Fruit fly (Drosophila melanogaster) whole organism, embryonic: Measurements from ENCODE around the gene CG10341.

Experiments used
- Abd-B ChIP-seq: fragments of 200-800 bp; sonication (Bioruptor generic); optimal IDR thresholded peaks from 2 replicates; lab custom pipeline; 2018; ENCODE audit warnings: missing biosample characterization, mild to moderate bottlenecking, missing genetic modification characterization, moderate library complexity
- Asciz ChIP-seq: fragments of 200-800 bp; sonication (Bioruptor generic); optimal IDR thresholded peaks from 2 replicates; lab custom pipeline; 2017; ENCODE audit warnings: missing biosample characterization, mild to moderate bottlenecking, missing genetic modification characterization, missing genetic modification reagents
- Atf6 ChIP-seq: fragments of 200-800 bp; sonication (Bioruptor generic); IDR thresholded peaks from 2 replicates; pipeline ENCODE4 v1.3.6; 2022; ENCODE audit warnings: missing biosample characterization, missing genetic modification characterization
- BEAF-32 ChIP-seq: fragments of 200-800 bp; sonication (Bioruptor generic); optimal IDR thresholded peaks from 3 replicates; lab custom pipeline; 2017; ENCODE audit warnings: missing biosample characterization, missing genetic modification characterization, mild to moderate bottlenecking, moderate library complexity, missing genetic modification reagents
- Bteb2 ChIP-seq: fragments of 200-800 bp; sonication (Bioruptor generic); optimal IDR thresholded peaks from 2 replicates; lab custom pipeline; 2016; ENCODE audit warnings: missing biosample characterization, missing genetic modification characterization
- CG10462 ChIP-seq: fragments of 200-800 bp; sonication (Bioruptor generic); optimal IDR thresholded peaks from 2 replicates; lab custom pipeline; 2016; ENCODE audit warnings: missing biosample characterization, missing genetic modification characterization
- CG12104 ChIP-seq: fragments of 200-800 bp; sonication (Bioruptor generic); optimal IDR thresholded peaks from 3 replicates; lab custom pipeline; 2016; ENCODE audit warnings: missing biosample characterization, missing genetic modification characterization
- CG14014 ChIP-seq: fragments of 200-800 bp; sonication (Bioruptor generic); IDR thresholded peaks from 2 replicates; pipeline ENCODE4 v1.3.6; 2022; ENCODE audit warnings: missing biosample characterization, missing genetic modification characterization
- CG14441 ChIP-seq: fragments of 200-800 bp; sonication (Bioruptor generic); IDR thresholded peaks from 2 replicates; pipeline ENCODE4 v1.3.6; 2022; ENCODE audit warnings: missing biosample characterization, missing genetic modification characterization
- CG14965 ChIP-seq: fragments of 200-800 bp; sonication (Bioruptor generic); optimal IDR thresholded peaks from 2 replicates; lab custom pipeline; 2016; ENCODE audit warnings: missing biosample characterization, missing genetic modification characterization, borderline replicate concordance
- CG15011 ChIP-seq: fragments of 200-800 bp; sonication (Bioruptor generic); optimal IDR thresholded peaks from 3 replicates; lab custom pipeline; 2018; ENCODE audit warnings: missing biosample characterization, mild to moderate bottlenecking, missing genetic modification characterization
- CG17385 ChIP-seq: fragments of 200-800 bp; sonication (Bioruptor generic); optimal IDR thresholded peaks from 3 replicates; lab custom pipeline; 2018; ENCODE audit warnings: missing biosample characterization, mild to moderate bottlenecking, missing genetic modification characterization
- CG17912 ChIP-seq: fragments of 200-800 bp; sonication (Bioruptor generic); optimal IDR thresholded peaks from 2 replicates; lab custom pipeline; 2018; ENCODE audit warnings: missing biosample characterization, mild to moderate bottlenecking, missing genetic modification characterization
- CG32767 ChIP-seq: fragments of 200-800 bp; sonication (Bioruptor generic); IDR thresholded peaks from 2 replicates; pipeline ENCODE4 v1.3.6; 2022; ENCODE audit warnings: missing biosample characterization, missing genetic modification characterization
- CG3847 ChIP-seq: fragments of 200-800 bp; sonication (Bioruptor generic); IDR thresholded peaks from 2 replicates; pipeline ENCODE4 v1.3.6; 2022; ENCODE audit warnings: missing biosample characterization, missing genetic modification characterization
- CG4854 ChIP-seq: fragments of 200-800 bp; sonication (Bioruptor generic); optimal IDR thresholded peaks from 2 replicates; lab custom pipeline; 2016; ENCODE audit warnings: missing biosample characterization, missing genetic modification characterization, inconsistent platforms
- CG7357 ChIP-seq: fragments of 200-800 bp; sonication (Bioruptor generic); IDR thresholded peaks from 3 replicates; pipeline ENCODE4 v1.3.6; 2022; ENCODE audit warnings: missing biosample characterization, missing genetic modification characterization
- CG7839 ChIP-seq: fragments of 200-800 bp; sonication (Bioruptor generic); optimal IDR thresholded peaks from 3 replicates; lab custom pipeline; 2018; ENCODE audit warnings: missing biosample characterization, mild to moderate bottlenecking, missing genetic modification characterization, moderate library complexity
- CG8290 ChIP-seq, 3 experiments: fragments of 200-800 bp; sonication (Bioruptor generic); optimal IDR thresholded peaks; 2 replicates each; lab custom pipeline; 2016 to 2019; ENCODE audit warnings: missing biosample characterization in 3 of 3, missing genetic modification characterization in 3 of 3, mild to moderate bottlenecking in 2 of 3, moderate library complexity in 1 of 3
- CG8478 ChIP-seq: fragments of >200 bp; optimal IDR thresholded peaks from 2 replicates; lab custom pipeline; 2018
- Dad ChIP-seq: fragments of 200-800 bp; sonication (Bioruptor generic); optimal IDR thresholded peaks from 3 replicates; lab custom pipeline; 2016; ENCODE audit warnings: missing biosample characterization, missing genetic modification characterization
- Deaf1 ChIP-seq: fragments of 200-800 bp; optimal IDR thresholded peaks from 3 replicates; lab custom pipeline; 2019; ENCODE audit warnings: missing biosample characterization, mild to moderate bottlenecking, missing genetic modification characterization, moderate library complexity
- Dfd ChIP-seq, 2 experiments: fragments of >200 bp; optimal IDR thresholded peaks; 2 replicates each; lab custom pipeline; 2017; ENCODE audit warnings: missing biosample characterization in 2 of 2, missing genetic modification characterization in 2 of 2
- HLH54F ChIP-seq: fragments of 200-800 bp; sonication (Bioruptor generic); optimal IDR thresholded peaks from 3 replicates; lab custom pipeline; 2016; ENCODE audit warnings: missing biosample characterization, missing genetic modification characterization
- Kr ChIP-seq: fragments of 200-800 bp; sonication (Bioruptor generic); optimal IDR thresholded peaks from 2 replicates; lab custom pipeline; 2017; ENCODE audit warnings: missing biosample characterization, mild to moderate bottlenecking, missing genetic modification characterization
- Nf-YC ChIP-seq: fragments of 200-800 bp; optimal IDR thresholded peaks from 3 replicates; lab custom pipeline; 2019; ENCODE audit warnings: missing biosample characterization, mild to moderate bottlenecking, missing genetic modification characterization, moderate library complexity
- Sox100B ChIP-seq: fragments of 200-800 bp; sonication (Bioruptor generic); optimal IDR thresholded peaks from 3 replicates; lab custom pipeline; 2018; ENCODE audit warnings: missing biosample characterization, mild to moderate bottlenecking, missing genetic modification characterization
- Sry-δ ChIP-seq: fragments of 200-800 bp; sonication (Bioruptor generic); optimal IDR thresholded peaks from 2 replicates; lab custom pipeline; 2016; ENCODE audit warnings: missing biosample characterization, missing genetic modification characterization
- Stat92E ChIP-seq, 3 experiments: fragments of >200 bp in 2 of 3; fragments of 200-800 bp in 1 of 3; sonication (Bioruptor generic) in 1 of 3; optimal IDR thresholded peaks; 2 replicates each; lab custom pipeline; 2017 to 2019; ENCODE audit warnings: missing biosample characterization in 3 of 3, missing genetic modification characterization in 3 of 3, mild to moderate bottlenecking in 1 of 3, moderate library complexity in 1 of 3
- Xrp1 ChIP-seq: fragments of 200-800 bp; sonication (Bioruptor generic); IDR thresholded peaks from 2 replicates; pipeline ENCODE4 v1.3.6; 2022; ENCODE audit warnings: missing biosample characterization, missing genetic modification characterization
- YL-1 ChIP-seq: fragments of 200-800 bp; sonication (Bioruptor generic); optimal IDR thresholded peaks from 3 replicates; lab custom pipeline; 2017; ENCODE audit warnings: missing biosample characterization, mild to moderate bottlenecking, missing genetic modification characterization
- bab2 ChIP-seq: fragments of 200-800 bp; sonication (Bioruptor generic); optimal IDR thresholded peaks from 2 replicates; lab custom pipeline; 2016; ENCODE audit warnings: missing biosample characterization, missing genetic modification characterization
- croc ChIP-seq: fragments of 200-800 bp; sonication (Bioruptor generic); conservative IDR thresholded peaks from 3 replicates; pipeline ENCODE4 v1.3.6; 2022; ENCODE audit warnings: missing biosample characterization, missing genetic modification characterization
- dati ChIP-seq: fragments of 200-800 bp; sonication (Bioruptor generic); IDR thresholded peaks from 2 replicates; pipeline ENCODE4 v1.3.6; 2022; ENCODE audit warnings: missing biosample characterization, missing genetic modification characterization
- disco-r ChIP-seq: fragments of 200-800 bp; sonication (Bioruptor generic); optimal IDR thresholded peaks from 2 replicates; lab custom pipeline; 2016; ENCODE audit warnings: missing biosample characterization, missing genetic modification characterization
- dysf ChIP-seq: fragments of 200-800 bp; sonication (Bioruptor generic); IDR thresholded peaks from 3 replicates; pipeline ENCODE4 v1.3.6; 2022; ENCODE audit warnings: missing biosample characterization, missing genetic modification characterization
- en ChIP-seq: fragments of 200-800 bp; sonication (Bioruptor generic); optimal IDR thresholded peaks from 2 replicates; lab custom pipeline; 2016; ENCODE audit warnings: missing biosample characterization, missing genetic modification characterization
- eyg ChIP-seq: fragments of 200-800 bp; sonication (Bioruptor generic); optimal IDR thresholded peaks from 3 replicates; lab custom pipeline; 2016; ENCODE audit warnings: missing biosample characterization, missing genetic modification characterization
- fd64A ChIP-seq: fragments of 200-800 bp; sonication (Bioruptor generic); optimal IDR thresholded peaks from 3 replicates; lab custom pipeline; 2018; ENCODE audit warnings: missing biosample characterization, mild to moderate bottlenecking, missing genetic modification characterization
- lab ChIP-seq: fragments of 200-800 bp; sonication (Bioruptor generic); optimal IDR thresholded peaks from 3 replicates; lab custom pipeline; 2017; ENCODE audit warnings: missing biosample characterization, missing genetic modification characterization, mild to moderate bottlenecking, moderate library complexity, missing genetic modification reagents
- lbe ChIP-seq: fragments of 200-800 bp; sonication (Bioruptor generic); optimal IDR thresholded peaks from 2 replicates; lab custom pipeline; 2016; ENCODE audit warnings: missing biosample characterization, mild to moderate bottlenecking, missing genetic modification characterization
- lmd ChIP-seq: fragments of 200-800 bp; sonication (Bioruptor generic); IDR thresholded peaks from 2 replicates; pipeline ENCODE4 v1.3.6; 2022; ENCODE audit warnings: missing biosample characterization, missing genetic modification characterization
- mld ChIP-seq: fragments of 200-800 bp; sonication (Bioruptor generic); IDR thresholded peaks from 3 replicates; pipeline ENCODE4 v1.3.6; 2022; ENCODE audit warnings: missing biosample characterization, missing genetic modification characterization; ENCODE audit not compliant: partially characterized antibody
- nerfin-1 ChIP-seq: fragments of 200-800 bp; sonication (Bioruptor generic); optimal IDR thresholded peaks from 3 replicates; lab custom pipeline; 2019; ENCODE audit warnings: missing biosample characterization, mild to moderate bottlenecking, missing genetic modification characterization, moderate library complexity
- sqz ChIP-seq: fragments of 200-800 bp; sonication (Bioruptor generic); optimal IDR thresholded peaks from 3 replicates; lab custom pipeline; 2018; ENCODE audit warnings: missing biosample characterization, mild to moderate bottlenecking, missing genetic modification characterization
- tgo ChIP-seq: fragments of 200-800 bp; sonication (Bioruptor generic); IDR thresholded peaks from 3 replicates; pipeline ENCODE4 v1.3.6; 2022; ENCODE audit warnings: missing biosample characterization, missing genetic modification characterization
- tin ChIP-seq: fragments of 200-800 bp; sonication (Bioruptor generic); optimal IDR thresholded peaks from 3 replicates; lab custom pipeline; 2016; ENCODE audit warnings: missing biosample characterization, missing genetic modification characterization
- tio ChIP-seq: fragments of 200-800 bp; sonication (Bioruptor generic); optimal IDR thresholded peaks from 2 replicates; lab custom pipeline; 2017; ENCODE audit warnings: missing biosample characterization, missing genetic modification characterization, inconsistent platforms
- trh ChIP-seq: fragments of 200-800 bp; sonication (Bioruptor generic); optimal IDR thresholded peaks from 2 replicates; lab custom pipeline; 2016; ENCODE audit warnings: missing biosample characterization, missing genetic modification characterization

Gene CG10341

DNA sequence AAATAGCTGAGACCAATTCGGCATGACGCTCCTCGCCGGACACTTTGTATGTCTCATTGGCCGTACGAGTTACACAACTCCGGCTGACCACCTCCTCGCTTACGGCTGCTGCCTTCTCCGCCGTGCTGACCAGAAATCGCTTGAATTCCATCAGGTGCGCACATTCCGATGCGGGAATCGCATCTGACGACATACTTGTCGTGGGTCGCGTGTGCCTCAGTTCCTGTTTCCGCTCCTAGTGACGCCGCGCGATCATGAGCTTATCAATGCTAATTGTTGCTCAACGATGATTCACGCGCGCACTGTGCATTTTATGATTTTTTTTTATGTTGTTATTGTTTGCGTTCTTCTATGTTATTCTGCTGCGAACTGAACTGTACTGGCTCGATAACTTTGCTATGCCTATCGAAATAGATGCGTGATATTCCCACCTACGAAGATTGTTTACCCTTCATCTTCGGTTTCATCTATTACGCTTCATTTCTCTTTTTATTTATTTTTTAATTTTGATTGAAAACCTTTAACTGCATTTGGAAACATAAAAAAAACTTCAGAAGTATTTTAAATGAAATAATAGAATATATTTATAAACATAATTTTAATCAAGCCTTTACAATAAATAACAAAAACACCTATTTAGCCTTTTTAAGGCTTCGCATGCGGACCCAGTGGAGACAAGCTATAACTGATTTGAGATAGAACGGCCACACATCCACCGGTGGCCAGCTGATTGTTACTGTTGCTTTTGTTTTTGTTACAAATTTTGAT is 4.4 kb downstream of the CG10341 start, which contains the start of the genes CG10376 and CG10343 (continued):
- no peak for TF ChIP-seq CG15011 (GFP tag; lab: Kevin White, UChicago)
- TF ChIP-seq CG8478 (lab: Kevin White, UChicago) = peak; percentile 3
- peak; percentile 15 for TF ChIP-seq Kr (GFP tag; lab: Kevin White, UChicago)
- TF ChIP-seq Bteb2 (GFP tag; lab: Kevin White, UChicago) = no peak
- peak; percentile 87 for TF ChIP-seq croc (GFP tag; lab: Robert Waterston, UW)
- peak; percentile 25 for TF ChIP-seq CG4854 (GFP tag; lab: Kevin White, UChicago)
- peak; percentile 64 for TF ChIP-seq CG17912 (GFP tag; lab: Kevin White, UChicago)
- peak; percentile 46 for TF ChIP-seq bab2 (GFP tag; lab: Kevin White, UChicago)
- peak; percentile 81 for TF ChIP-seq CG14014
- TF ChIP-seq Dfd (GFP tag; optimal IDR thresholded peaks at IDR 0.05; lab: Kevin White, UChicago) = peak; percentile 21 to 90
- peak; percentile 99 for TF ChIP-seq nerfin-1 (tag; lab: Kevin White, UChicago)
- peak; percentile 80 for TF ChIP-seq trh (GFP tag; lab: Kevin White, UChicago)
- peak; percentile 65 for TF ChIP-seq Deaf1 (tag; lab: Kevin White, UChicago)
- TF ChIP-seq Xrp1 (GFP tag; lab: Robert Waterston, UW) = peak; percentile 86
- peak; percentile 73; the same call in 2 of the 3 replicates for TF ChIP-seq mld (GFP tag; lab: Robert Waterston, UW)
- TF ChIP-seq tgo (GFP tag; lab: Robert Waterston, UW) = peak; percentile 88
- peak; percentile 99 for TF ChIP-seq CG7357 (GFP tag; lab: Robert Waterston, UW)
- TF ChIP-seq Asciz = peak; percentile 54
- peak; percentile 54 for TF ChIP-seq Dad (GFP tag; lab: Kevin White, UChicago)
- peak; percentile 87 for TF ChIP-seq sqz
- TF ChIP-seq YL-1 = peak; percentile 54
- peak; percentile 98 for TF ChIP-seq Abd-B (GFP tag; lab: Kevin White, UChicago)
- peak; percentile 84 for TF ChIP-seq tin (GFP tag; lab: Kevin White, UChicago)
- peak; percentile 69 for TF ChIP-seq CG8290 (GFP tag; optimal IDR thresholded peaks at IDR 0.05; lab: Kevin White, UChicago)
- peak in 1 of 2 experiments; percentile 45 for TF ChIP-seq CG8290 (tag; optimal IDR thresholded peaks at IDR 0.05; lab: Kevin White, UChicago)
- peak; percentile 79 for TF ChIP-seq CG17385 (GFP tag; lab: Kevin White, UChicago)
- peak in 1 of 3 experiments; percentile 54 for TF ChIP-seq Stat92E (GFP tag; optimal IDR thresholded peaks at IDR 0.05; lab: Kevin White, UChicago)
- TF ChIP-seq CG12104 (GFP tag; lab: Kevin White, UChicago) = peak; percentile 82
- peak; percentile 93 for TF ChIP-seq CG3847 (GFP tag; lab: Robert Waterston, UW)
- TF ChIP-seq CG7839 (tag; lab: Kevin White, UChicago) = peak; percentile 95
- TF ChIP-seq eyg (GFP tag; lab: Kevin White, UChicago) = no peak
- TF ChIP-seq tio = peak; percentile 89
- peak; percentile 84 for TF ChIP-seq lab (GFP tag; lab: Kevin White, UChicago)
- no peak for TF ChIP-seq CG14965 (GFP tag; lab: Kevin White, UChicago)
- peak; percentile 54 for TF ChIP-seq CG10462 (GFP tag; lab: Kevin White, UChicago)
- TF ChIP-seq Atf6 (GFP tag; lab: Robert Waterston, UW) = peak; percentile 80
- peak; percentile 86 for TF ChIP-seq Sox100B
- TF ChIP-seq fd64A = no peak
- peak; percentile 16 for TF ChIP-seq lbe
- peak; percentile 93 for TF ChIP-seq dysf (GFP tag; lab: Robert Waterston, UW)
- TF ChIP-seq Sry-δ (GFP tag; lab: Kevin White, UChicago) = peak; percentile 19
- peak; percentile 82 for TF ChIP-seq CG14441 (GFP tag; lab: Robert Waterston, UW)
- TF ChIP-seq en (GFP tag; lab: Kevin White, UChicago) = no peak
- TF ChIP-seq disco-r = no peak
- TF ChIP-seq HLH54F (GFP tag; lab: Kevin White, UChicago) = peak; percentile 58
- peak; percentile 92 for TF ChIP-seq lmd (GFP tag; lab: Robert Waterston, UW)
- TF ChIP-seq CG32767 = peak; percentile 77; the same call in 1 of the 2 replicates
- TF ChIP-seq Nf-YC (tag; lab: Kevin White, UChicago) = peak; percentile 89
- peak; percentile 49 for TF ChIP-seq BEAF-32 (GFP tag; lab: Kevin White, UChicago)
- TF ChIP-seq dati = no peak
